Fruit fly (Drosophila melanogaster): ENCODE measurements around the gene topi.

dm6 chr3R:9800644-9801330, 25.9 kb downstream of the topi start, which contains the start of the genes CG9467 and CG8526:
- TF ChIP-seq Sin3A (optimal IDR thresholded peaks at IDR 0.05), result no peak
- TF ChIP-seq h (optimal IDR thresholded peaks at IDR 0.05), result no peak
- TF ChIP-seq ttk (optimal IDR thresholded peaks at IDR 0.05), result no peak
- TF ChIP-seq psq (optimal IDR thresholded peaks at IDR 0.05), result no peak

Data from Kc167 (cell line).